Worm (Caenorhabditis elegans) whole organism, L4 larva: ENCODE measurements around the gene clec-138.

Source experiments
- D1046.2 ChIP-seq: fragments of 200-800 bp; sonication (Bioruptor generic); IDR thresholded peaks from 2 replicates; pipeline ENCODE4 v1.3.6; 2022; ENCODE audit warnings: missing genetic modification characterization, missing compliant biosample characterization
- Y75B8A.6 ChIP-seq: fragments of 200-800 bp; sonication (Bioruptor generic); IDR thresholded peaks from 2 replicates; pipeline ENCODE4 v1.3.6; 2022; ENCODE audit warnings: missing genetic modification reagents, missing genetic modification characterization, missing compliant biosample characterization
- aha-1 ChIP-seq: fragments of 150-350 bp; peaks from one replicate; lab custom pipeline; 2014; ENCODE audit warnings: missing biosample characterization, missing genetic modification characterization
- arid-1 ChIP-seq: fragments of 200-800 bp; sonication (Bioruptor generic); conservative IDR thresholded peaks from 2 replicates; pipeline ENCODE4 v1.3.6; 2022; ENCODE audit warnings: missing genetic modification reagents, missing genetic modification characterization, missing compliant biosample characterization
- attf-4 ChIP-seq: sonication (generic microtip); optimal IDR thresholded peaks from 3 replicates; lab custom pipeline; 2017; ENCODE audit warnings: missing biosample characterization, missing genetic modification characterization
- ceh-20 ChIP-seq: fragments of 200-800 bp; sonication (Bioruptor generic); IDR thresholded peaks from 2 replicates; pipeline ENCODE4 v1.3.6; 2022; ENCODE audit warnings: missing genetic modification reagents, missing genetic modification characterization, missing compliant biosample characterization
- ceh-44 ChIP-seq: fragments of 200-800 bp; sonication (Bioruptor generic); IDR thresholded peaks from 2 replicates; pipeline ENCODE4 v1.3.6; 2022; ENCODE audit warnings: missing genetic modification reagents, missing genetic modification characterization, missing compliant biosample characterization
- ces-1 ChIP-seq: fragments of 150-350 bp; sonication (generic microtip); optimal IDR thresholded peaks from 4 replicates; lab custom pipeline; 2014; ENCODE audit warnings: missing biosample characterization, missing genetic modification reagents, missing genetic modification characterization
- ctbp-1 ChIP-seq: fragments of 200-800 bp; sonication (Bioruptor generic); IDR thresholded peaks from 2 replicates; pipeline ENCODE4 v1.3.6; 2022; ENCODE audit warnings: missing genetic modification reagents, missing genetic modification characterization, missing compliant biosample characterization
- daf-12 ChIP-seq: fragments of 150-350 bp; optimal IDR thresholded peaks from 2 replicates; lab custom pipeline; 2014; ENCODE audit warnings: missing biosample characterization, missing genetic modification reagents, missing genetic modification characterization
- dmd-6 ChIP-seq: fragments of 200-800 bp; sonication (Bioruptor generic); IDR thresholded peaks from 2 replicates; pipeline ENCODE4 v1.3.6; 2022; ENCODE audit warnings: missing genetic modification reagents, missing genetic modification characterization, missing compliant biosample characterization
- dpl-1 ChIP-seq: fragments of 150-350 bp; optimal IDR thresholded peaks from 2 replicates; lab custom pipeline; 2014; ENCODE audit warnings: missing biosample characterization, missing genetic modification reagents, missing genetic modification characterization
- duxl-1 ChIP-seq: sonication (generic microtip); optimal IDR thresholded peaks from 2 replicates; lab custom pipeline; 2016; ENCODE audit warnings: mild to moderate bottlenecking, missing genetic modification characterization, moderate library complexity, missing compliant biosample characterization; ENCODE audit not compliant: poor library complexity
- fkh-10 ChIP-seq: fragments of 150-350 bp; optimal IDR thresholded peaks from 2 replicates; lab custom pipeline; 2014; ENCODE audit warnings: missing biosample characterization, missing genetic modification reagents, missing genetic modification characterization
- hlh-11 ChIP-seq: fragments of 200-800 bp; sonication (Bioruptor generic); optimal IDR thresholded peaks from 2 replicates; lab custom pipeline; 2018; ENCODE audit warnings: mild to moderate bottlenecking, missing genetic modification characterization, missing compliant biosample characterization
- hlh-30 ChIP-seq: sonication (generic microtip); optimal IDR thresholded peaks from 2 replicates; lab custom pipeline; 2017; ENCODE audit warnings: antibody characterized with exemption, mild to moderate bottlenecking, missing genetic modification characterization, missing compliant biosample characterization; ENCODE audit not compliant: insufficient read depth
- lin-38 ChIP-seq: fragments of 200-800 bp; sonication (Bioruptor generic); IDR thresholded peaks from 2 replicates; pipeline ENCODE4 v1.3.6; 2022; ENCODE audit warnings: missing genetic modification reagents, missing genetic modification characterization, missing compliant biosample characterization
- lsy-2 ChIP-seq, 2 experiments: fragments of 150-350 bp in 1 of 2; sonication (generic microtip) in 1 of 2; optimal IDR thresholded peaks; 2 replicates each; lab custom pipeline; 2014 to 2017; ENCODE audit warnings: missing biosample characterization in 2 of 2, missing genetic modification characterization in 2 of 2
- mdt-29 ChIP-seq: fragments of 200-800 bp; sonication (Bioruptor generic); IDR thresholded peaks from 2 replicates; pipeline ENCODE4 v1.3.6; 2022; ENCODE audit warnings: missing genetic modification reagents, missing genetic modification characterization, missing compliant biosample characterization
- mxl-2 ChIP-seq: fragments of 200-800 bp; sonication (Bioruptor generic); conservative IDR thresholded peaks from 2 replicates; pipeline ENCODE4 v1.3.6; 2022; ENCODE audit warnings: missing genetic modification reagents, missing genetic modification characterization, missing compliant biosample characterization
- nhr-10 ChIP-seq: fragments of 150-350 bp; optimal IDR thresholded peaks from 2 replicates; lab custom pipeline; 2014; ENCODE audit warnings: missing biosample characterization, missing genetic modification characterization
- nhr-102 ChIP-seq: sonication (generic microtip); optimal IDR thresholded peaks from 2 replicates; lab custom pipeline; 2016; ENCODE audit warnings: mild to moderate bottlenecking, missing genetic modification characterization, moderate library complexity, missing compliant biosample characterization
- nhr-28 ChIP-seq: fragments of 150-350 bp; optimal IDR thresholded peaks from 2 replicates; lab custom pipeline; 2014; ENCODE audit warnings: missing biosample characterization, missing genetic modification characterization
- nhr-41 ChIP-seq: fragments of 200-800 bp; sonication (Bioruptor generic); IDR thresholded peaks from 2 replicates; pipeline ENCODE4 v1.3.6; 2022; ENCODE audit warnings: missing genetic modification reagents, missing genetic modification characterization, missing compliant biosample characterization
- nhr-76 ChIP-seq: fragments of 150-350 bp; optimal IDR thresholded peaks from 2 replicates; lab custom pipeline; 2014; ENCODE audit warnings: missing biosample characterization, missing genetic modification characterization
- nhr-77 ChIP-seq: fragments of 150-350 bp; optimal IDR thresholded peaks from 2 replicates; lab custom pipeline; 2014; ENCODE audit warnings: missing biosample characterization, missing genetic modification characterization
- pha-4 ChIP-seq, 2 experiments: fragments of 150-350 bp in 1 of 2; fragments of 200-800 bp in 1 of 2; sonication (Bioruptor generic) in 1 of 2; IDR thresholded peaks in 1 of 2; optimal IDR thresholded peaks in 1 of 2; 2 replicates each; pipeline versions ENCODE4 v1.3.6 to Lab custom; 2014 to 2022; ENCODE audit warnings: missing genetic modification characterization in 2 of 2, missing genetic modification reagents in 2 of 2, missing biosample characterization in 1 of 2, missing compliant biosample characterization in 1 of 2
- saeg-2 ChIP-seq: fragments of 200-800 bp; sonication (Bioruptor generic); IDR thresholded peaks from 2 replicates; pipeline ENCODE4 v1.3.6; 2022; ENCODE audit warnings: missing genetic modification reagents, missing genetic modification characterization, missing compliant biosample characterization
- snpc-1.2 ChIP-seq: fragments of 200-800 bp; sonication (Bioruptor generic); IDR thresholded peaks from 2 replicates; pipeline ENCODE4 v1.3.6; 2022; ENCODE audit warnings: missing genetic modification reagents, missing genetic modification characterization, missing compliant biosample characterization
- tra-1 ChIP-seq: fragments of 200-800 bp; sonication (Bioruptor generic); IDR thresholded peaks from 2 replicates; pipeline ENCODE4 v1.3.6; 2022; ENCODE audit warnings: missing genetic modification reagents, missing genetic modification characterization, missing compliant biosample characterization
- unc-62 ChIP-seq, 3 experiments: fragments of 150-350 bp in 1 of 3; sonication (generic microtip); optimal IDR thresholded peaks in 2 of 3; peaks in 1 of 3; 1 replicate in 1 of 3; 2 replicates in 2 of 3; lab custom pipeline; 2014 to 2017; ENCODE audit warnings: missing biosample characterization in 3 of 3, missing genetic modification characterization in 3 of 3, missing genetic modification reagents in 3 of 3, missing genotype in 1 of 3
- zag-1 ChIP-seq: fragments of 150-350 bp; optimal IDR thresholded peaks from 2 replicates; lab custom pipeline; 2014; ENCODE audit warnings: missing biosample characterization, missing genetic modification characterization
- ztf-11 ChIP-seq: fragments of 150-350 bp; optimal IDR thresholded peaks from 2 replicates; lab custom pipeline; 2014; ENCODE audit warnings: missing biosample characterization, missing genetic modification characterization

Gene clec-138

ce11 chrII:4590660-4591059 is 28.9 kb downstream of the clec-138 start:
- no peak for TF ChIP-seq duxl-1 (tag; lab: Kevin White, UChicago)
- peak; percentile 12; the same call in 1 of the 2 replicates for TF ChIP-seq lin-38 (GFP tag; lab: Robert Waterston, UW)
- no peak for TF ChIP-seq ces-1
- peak; percentile 43; the same call in 1 of the 2 replicates for TF ChIP-seq pha-4 (GFP tag; IDR thresholded peaks at IDR 0.05; lab: Robert Waterston, UW)
- no peak for TF ChIP-seq pha-4 (tag; optimal IDR thresholded peaks at IDR 0.05; lab: Kevin White, UChicago)
- TF ChIP-seq ceh-20 (GFP tag; lab: Robert Waterston, UW): 0 out of 2 replicates have a peak, but pooled peaks have one; percentile 12

DNA sequence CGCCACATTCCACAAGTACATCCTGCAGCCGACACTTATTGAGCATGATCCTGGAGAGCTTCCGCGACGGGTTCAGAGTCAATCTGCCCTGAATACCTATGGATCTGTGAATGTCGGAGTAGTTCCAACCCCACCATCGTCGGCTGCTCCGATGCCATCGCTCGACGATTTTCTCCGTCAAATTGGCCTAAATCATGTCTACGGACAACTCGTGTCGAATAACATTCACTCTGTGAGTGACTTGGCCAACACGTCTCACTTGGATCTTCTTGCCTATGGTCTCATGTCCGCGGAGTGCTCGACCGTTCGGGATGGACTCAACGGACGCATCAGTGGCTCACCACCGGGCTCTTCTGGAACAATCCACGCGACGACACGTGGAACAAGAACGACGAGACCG is 29.5 kb downstream of the clec-138 start:
- TF ChIP-seq nhr-76 (tag; lab: Kevin White, UChicago) (no peak), aha-1 (peak; percentile 97)

- TF ChIP-seq tra-1 (GFP tag; lab: Robert Waterston, UW) (no peak), fkh-10 (GFP tag; lab: Kevin White, UChicago) (no peak), unc-62 (GFP tag; optimal IDR thresholded peaks at IDR 0.05 in 1 of 2; lab: Kevin White, UChicago) (no peak), unc-62 (tag; optimal IDR thresholded peaks at IDR 0.05; lab: Kevin White, UChicago) (no peak), hlh-11 (tag; lab: Kevin White, UChicago) (no peak), nhr-28 (no peak), nhr-41 (GFP tag; lab: Robert Waterston, UW) (no peak), arid-1 (no peak), Y75B8A.6 (GFP tag; lab: Robert Waterston, UW) (no peak), ceh-20 (GFP tag; lab: Robert Waterston, UW) (no peak), snpc-1.2 (no peak), pha-4 (GFP tag; IDR thresholded peaks at IDR 0.05; lab: Robert Waterston, UW) (no peak), pha-4 (tag; optimal IDR thresholded peaks at IDR 0.05; lab: Kevin White, UChicago) (no peak), dpl-1 (no peak)
- TF ChIP-seq, all 104 proteins: peak for 0
These were observed 34.3 kb downstream of the clec-138 start for ce11 chrII:4585327-4585726.

- peak in 1 of 2 experiments; percentile 9 for TF ChIP-seq unc-62 (GFP tag; optimal IDR thresholded peaks at IDR 0.05 in 1 of 2; lab: Kevin White, UChicago)
- no peak for TF ChIP-seq unc-62 (tag; optimal IDR thresholded peaks at IDR 0.05; lab: Kevin White, UChicago)
- TF ChIP-seq saeg-2 (GFP tag; lab: Robert Waterston, UW): no peak
- TF ChIP-seq, all 104 proteins: peak for 1
These were observed 35.3 kb downstream of the clec-138 start for ce11 chrII:4584313-4584712.

DNA sequence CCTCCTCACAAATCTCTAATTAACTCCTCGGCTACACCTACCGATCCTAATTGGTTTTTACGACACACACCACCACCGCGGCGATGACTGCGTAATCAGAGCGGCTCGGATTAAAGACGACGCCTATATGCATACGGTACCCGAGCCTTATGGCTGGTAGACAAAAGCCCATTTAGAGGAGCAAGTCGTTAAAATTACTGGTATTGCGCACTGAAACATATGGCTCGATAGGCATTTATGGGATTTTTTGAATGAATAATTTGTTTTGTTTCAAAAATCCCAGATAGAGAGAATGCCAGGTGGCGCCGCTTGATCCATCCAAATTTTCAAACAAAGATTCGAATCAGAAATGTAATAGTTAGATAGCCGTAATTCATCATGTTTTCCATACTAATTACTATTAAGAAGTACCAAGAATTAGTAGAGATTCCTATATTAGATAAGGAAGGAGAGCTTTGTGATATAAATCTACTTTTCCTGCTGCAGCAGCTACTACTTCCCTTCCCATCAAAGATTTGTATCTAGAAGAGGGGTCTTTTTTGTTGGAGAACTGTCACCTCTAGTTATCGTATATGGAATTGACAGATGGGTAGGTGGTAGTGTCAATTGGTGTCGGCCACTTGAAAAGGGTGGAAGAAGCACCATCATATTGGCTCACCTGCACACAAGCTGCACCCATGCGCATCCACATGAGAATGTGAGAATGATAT is 36.2 kb downstream of the clec-138 start:
- TF ChIP-seq pha-4 (GFP tag; IDR thresholded peaks at IDR 0.05; lab: Robert Waterston, UW) (no peak), pha-4 (tag; optimal IDR thresholded peaks at IDR 0.05; lab: Kevin White, UChicago) (no peak), mdt-29 (no peak), D1046.2 (0 out of 2 replicates have a peak, but pooled peaks have one; percentile 34), ctbp-1 (0 out of 2 replicates have a peak, but pooled peaks have one; percentile 15), dmd-6 (GFP tag; lab: Robert Waterston, UW) (no peak), ztf-11 (tag; lab: Kevin White, UChicago) (no peak), tra-1 (GFP tag; lab: Robert Waterston, UW) (no peak)

DNA sequence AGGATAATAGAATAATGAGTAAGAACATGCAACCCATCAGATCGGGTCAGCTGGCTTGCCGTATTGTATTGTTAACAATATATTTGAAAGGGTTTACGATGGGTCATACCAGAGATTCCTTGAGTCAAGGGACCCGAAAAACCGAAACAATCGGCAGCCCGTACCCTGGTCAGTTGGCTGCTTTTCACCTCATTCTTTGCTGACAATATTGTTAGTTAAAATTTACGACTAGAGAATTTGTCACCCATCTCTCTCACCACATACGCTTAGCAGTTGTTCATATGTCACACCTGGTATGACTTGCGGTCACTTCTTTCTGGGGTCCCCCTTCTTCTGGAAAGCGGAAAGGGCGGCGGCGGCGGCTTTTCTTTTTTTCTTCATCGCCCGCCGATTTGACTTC is 38.5 kb downstream of the clec-138 start:
- TF ChIP-seq attf-4 (tag; lab: Kevin White, UChicago) (no peak), nhr-77 (tag; lab: Kevin White, UChicago) (no peak), daf-12 (no peak), mdt-29 (no peak), nhr-10 (tag; lab: Kevin White, UChicago) (no peak), lsy-2 (tag; optimal IDR thresholded peaks at IDR 0.05; lab: Kevin White, UChicago) (no peak), hlh-30 (no peak), zag-1 (no peak), aha-1 (peak; percentile 68), dpl-1 (no peak), mxl-2 (no peak), ceh-44 (GFP tag; lab: Robert Waterston, UW) (no peak), nhr-102 (tag; lab: Kevin White, UChicago) (no peak), ces-1 (no peak), unc-62 (GFP tag; optimal IDR thresholded peaks at IDR 0.05 in 1 of 2; lab: Kevin White, UChicago) (peak in 1 of 2 experiments; percentile 41), unc-62 (tag; optimal IDR thresholded peaks at IDR 0.05; lab: Kevin White, UChicago) (no peak)
